Worm (Caenorhabditis elegans): ENCODE measurements around the gene sre-28.

sre-28 gene

DNA sequence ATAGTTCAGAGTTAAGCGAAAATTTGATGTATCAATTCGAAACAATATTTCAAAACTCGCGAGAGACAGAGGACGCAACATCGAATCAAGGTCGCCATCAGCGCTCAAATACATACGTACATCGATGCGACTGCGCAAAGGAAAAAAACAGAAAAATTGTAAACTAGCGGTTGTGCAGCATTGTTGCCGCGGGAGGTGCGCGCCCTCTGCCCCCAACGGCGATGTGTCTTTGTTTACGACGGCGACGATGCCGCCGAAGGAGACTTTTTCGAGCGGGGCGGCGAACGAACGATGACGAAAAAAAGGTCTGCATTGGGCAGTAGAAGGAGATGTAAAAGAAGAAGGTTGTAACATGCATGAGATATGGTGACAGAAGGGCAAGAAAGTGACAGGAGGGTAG lies 18.7 kb downstream of the sre-28 start:
- no peak for TF ChIP-seq C38D4.7 (GFP tag; optimal IDR thresholded peaks at IDR 0.05)
- TF ChIP-seq dve-1 (tag; optimal IDR thresholded peaks at IDR 0.05): no peak
- TF ChIP-seq C08G9.2 (tag; optimal IDR thresholded peaks at IDR 0.05): no peak
- TF ChIP-seq ama-1 (optimal IDR thresholded peaks at IDR 0.05): no peak
- no peak for TF ChIP-seq lim-6 (tag; optimal IDR thresholded peaks at IDR 0.05)
- no peak for TF ChIP-seq pat-9 (tag; optimal IDR thresholded peaks at IDR 0.05)
- no peak for TF ChIP-seq unc-55 (GFP tag; optimal IDR thresholded peaks at IDR 0.05)
- no peak for TF ChIP-seq pha-2 (tag; optimal IDR thresholded peaks at IDR 0.05)
- TF ChIP-seq K02D7.2 (tag; optimal IDR thresholded peaks at IDR 0.05): no peak
- TF ChIP-seq ahr-1 (tag; optimal IDR thresholded peaks at IDR 0.05): no peak
- TF ChIP-seq che-1 (tag; optimal IDR thresholded peaks at IDR 0.05): no peak
- TF ChIP-seq sox-2 (GFP tag; IDR thresholded peaks at IDR 0.05): no peak
- no peak for TF ChIP-seq hlh-6 (tag; optimal IDR thresholded peaks at IDR 0.05)

DNA sequence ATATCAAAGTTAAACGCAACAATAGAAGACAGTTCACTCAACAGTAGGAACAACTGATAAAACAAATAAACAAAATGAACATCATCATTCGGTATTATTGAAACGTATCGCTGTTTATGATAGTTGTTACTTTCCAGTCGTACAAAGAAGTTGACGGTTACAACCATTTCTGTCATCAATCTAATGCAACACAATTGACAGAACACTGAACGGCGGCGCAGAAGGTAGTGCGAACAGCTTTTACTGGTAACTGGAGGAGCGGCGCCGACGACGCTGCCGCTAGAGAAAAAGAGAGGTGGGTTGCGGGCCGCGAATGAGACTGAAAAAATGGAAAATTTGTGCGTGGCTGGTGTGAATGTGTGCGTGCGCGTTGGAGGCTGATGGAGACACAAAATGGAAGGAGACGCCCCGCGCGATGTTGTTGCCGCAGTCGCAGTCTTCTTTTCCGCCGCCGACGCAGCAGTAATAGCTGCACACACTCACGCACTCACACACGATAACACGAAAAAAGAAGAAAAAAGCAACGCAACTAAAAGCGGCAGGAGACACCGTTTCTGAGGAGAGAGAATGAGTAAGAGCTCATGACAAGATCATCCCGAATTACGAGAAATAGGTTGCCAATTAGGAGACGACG lies 20.1 kb downstream of the sre-28 start:
- TF ChIP-seq T23F11.4 (GFP tag; optimal IDR thresholded peaks at IDR 0.05) (no peak), odd-2 (tag; optimal IDR thresholded peaks at IDR 0.05) (no peak), fax-1 (tag; optimal IDR thresholded peaks at IDR 0.05) (no peak), ztf-16 (tag; optimal IDR thresholded peaks at IDR 0.05) (no peak), dve-1 (tag; optimal IDR thresholded peaks at IDR 0.05) (no peak), ahr-1 (tag; optimal IDR thresholded peaks at IDR 0.05) (no peak), elt-2 (tag; optimal IDR thresholded peaks at IDR 0.05) (no peak), pqm-1 (tag; optimal IDR thresholded peaks at IDR 0.05) (no peak), hlh-13 (GFP tag; optimal IDR thresholded peaks at IDR 0.05) (no peak), ceh-22 (tag; optimal IDR thresholded peaks at IDR 0.05) (no peak), ceh-45 (GFP tag; IDR thresholded peaks at IDR 0.05) (no peak), unc-42 (tag; optimal IDR thresholded peaks at IDR 0.05) (peak; percentile 21), syd-9 (tag; optimal IDR thresholded peaks at IDR 0.05) (no peak), hlh-8 (tag; optimal IDR thresholded peaks at IDR 0.05) (no peak), nfya-1 (tag; optimal IDR thresholded peaks at IDR 0.05) (no peak), ceh-34 (tag; optimal IDR thresholded peaks at IDR 0.05) (no peak), madf-2 (tag; optimal IDR thresholded peaks at IDR 0.05) (no peak), pax-1 (tag; optimal IDR thresholded peaks at IDR 0.05) (no peak), mec-3 (tag; optimal IDR thresholded peaks at IDR 0.05; ENCODE audit: borderline replicate concordance) (no peak), ttx-3 (tag; optimal IDR thresholded peaks at IDR 0.05) (no peak), ceh-31 (tag; optimal IDR thresholded peaks at IDR 0.05) (peak; percentile 28), ceh-19 (GFP tag; optimal IDR thresholded peaks at IDR 0.05) (no peak), ets-4 (tag; optimal IDR thresholded peaks at IDR 0.05) (no peak), sox-2 (GFP tag; IDR thresholded peaks at IDR 0.05) (no peak), pat-9 (tag; optimal IDR thresholded peaks at IDR 0.05) (no peak), zip-5 (tag; optimal IDR thresholded peaks at IDR 0.05) (no peak), ref-2 (tag; optimal IDR thresholded peaks at IDR 0.05) (peak; percentile 16), hlh-6 (tag; optimal IDR thresholded peaks at IDR 0.05) (peak; percentile 48), che-1 (tag; optimal IDR thresholded peaks at IDR 0.05) (no peak), pros-1 (tag; optimal IDR thresholded peaks at IDR 0.05) (no peak), C08G9.2 (tag; optimal IDR thresholded peaks at IDR 0.05) (no peak), ceh-2 (tag; optimal IDR thresholded peaks at IDR 0.05) (no peak), ceh-24 (tag; optimal IDR thresholded peaks at IDR 0.05) (no peak), lin-11 (tag; optimal IDR thresholded peaks at IDR 0.05) (no peak), gmeb-2 (tag; optimal IDR thresholded peaks at IDR 0.05) (no peak), ceh-14 (tag; optimal IDR thresholded peaks at IDR 0.05) (peak; percentile 26), sox-4 (tag; optimal IDR thresholded peaks at IDR 0.05) (no peak), ama-1 (optimal IDR thresholded peaks at IDR 0.05) (no peak)
